Worm (Caenorhabditis elegans): ENCODE data around the gene lin-32.

The lin-32 gene

DNA sequence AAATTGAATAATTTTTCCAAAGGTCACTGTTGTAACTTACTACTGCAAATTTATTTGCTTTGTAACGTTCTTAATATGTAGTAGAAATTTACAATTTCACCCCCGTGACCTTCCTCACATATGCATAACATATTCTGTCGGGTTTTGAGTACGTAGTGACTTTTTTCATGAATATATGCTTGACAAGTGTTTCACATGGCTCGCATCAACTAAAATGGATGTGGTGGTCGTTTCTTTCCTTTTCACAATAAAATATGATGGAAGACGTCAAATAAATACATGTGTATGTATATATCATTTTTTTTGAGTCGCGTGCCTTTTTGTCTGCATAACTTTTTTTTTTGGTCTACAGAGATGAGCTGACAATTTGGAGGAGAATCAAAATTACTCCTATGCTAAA is 36.4 kb upstream of the lin-32 start:
- TF ChIP-seq gmeb-1 (tag; optimal IDR thresholded peaks at IDR 0.05) (no peak), unc-55 (GFP tag; optimal IDR thresholded peaks at IDR 0.05) (peak; percentile 36), mab-5 (tag; optimal IDR thresholded peaks at IDR 0.05) (peak; percentile 43), lin-11 (tag; optimal IDR thresholded peaks at IDR 0.05) (no peak)

DNA sequence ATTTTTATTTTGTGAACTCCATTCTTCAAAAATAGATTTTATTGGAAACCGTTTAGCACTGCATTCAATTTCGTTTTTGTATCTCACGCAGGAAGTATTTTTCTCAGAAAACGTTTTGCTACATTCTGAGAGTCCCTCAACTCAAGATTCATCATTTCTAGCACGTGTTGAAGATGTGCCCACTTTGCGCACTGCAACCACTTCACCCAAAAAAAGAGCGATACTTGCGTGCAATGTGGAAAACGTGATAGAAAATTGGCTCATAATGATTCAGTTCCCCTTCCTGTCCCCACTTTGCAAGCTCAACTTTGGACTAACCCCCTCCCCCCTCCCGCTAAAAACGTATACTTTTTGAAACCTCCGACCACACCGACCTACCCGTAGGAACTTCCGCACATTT is 35.1 kb upstream of the lin-32 start:
- no peak for TF ChIP-seq zag-1 (tag; optimal IDR thresholded peaks at IDR 0.05)
- peak in 1 of 2 experiments; percentile 7 for TF ChIP-seq mdl-1 (tag; optimal IDR thresholded peaks at IDR 0.05)

DNA sequence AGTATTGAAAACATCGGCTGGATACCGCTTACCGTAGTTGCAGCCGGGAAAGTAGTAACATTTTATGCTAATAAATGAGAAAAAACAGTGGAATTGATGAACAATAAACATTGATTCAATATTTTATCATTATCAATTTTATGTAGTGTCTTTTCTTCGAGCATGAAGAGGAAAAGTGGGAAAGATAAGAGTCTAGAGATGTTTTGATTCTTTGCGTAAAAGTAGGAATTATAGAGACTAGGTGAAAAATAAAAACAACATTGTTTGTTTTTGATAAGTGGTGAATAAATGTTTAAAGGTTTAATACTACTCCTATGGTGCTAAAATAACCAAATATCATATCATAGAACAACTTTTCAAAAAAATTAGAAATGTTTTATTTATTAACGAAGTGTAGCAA is 32.5 kb upstream of the lin-32 start:
- peak; percentile 20 for TF ChIP-seq fos-1 (tag; optimal IDR thresholded peaks at IDR 0.05)
- TF ChIP-seq lin-39 (tag; optimal IDR thresholded peaks at IDR 0.05): no peak

DNA sequence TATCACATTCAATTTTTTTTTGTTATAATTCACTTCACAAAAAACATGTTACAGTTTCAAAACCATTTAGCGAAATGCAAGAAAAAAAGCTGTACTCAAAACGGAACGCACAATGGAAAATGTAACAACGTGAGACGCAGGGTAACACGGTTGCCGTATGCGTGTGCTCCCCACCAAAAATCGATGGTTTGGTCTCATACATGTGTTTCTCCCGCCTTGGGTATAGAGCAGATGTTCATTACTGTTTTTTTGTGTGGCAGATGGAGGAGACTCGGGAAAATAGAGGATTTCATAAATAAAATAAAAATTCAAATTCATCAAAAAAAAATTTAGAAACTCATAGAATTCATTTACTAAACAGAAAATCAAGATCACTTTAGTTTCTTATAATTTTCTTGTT is 31.1 kb upstream of the lin-32 start, which contains the start of gene AH9.3:
AH9.3 (minus strand) TSS at position 101 of the 400 bp plus-strand sequence.
- TF ChIP-seq ZK546.5 (tag; optimal IDR thresholded peaks at IDR 0.05): no peak
- no peak for TF ChIP-seq sem-4 (tag; optimal IDR thresholded peaks at IDR 0.05)

DNA sequence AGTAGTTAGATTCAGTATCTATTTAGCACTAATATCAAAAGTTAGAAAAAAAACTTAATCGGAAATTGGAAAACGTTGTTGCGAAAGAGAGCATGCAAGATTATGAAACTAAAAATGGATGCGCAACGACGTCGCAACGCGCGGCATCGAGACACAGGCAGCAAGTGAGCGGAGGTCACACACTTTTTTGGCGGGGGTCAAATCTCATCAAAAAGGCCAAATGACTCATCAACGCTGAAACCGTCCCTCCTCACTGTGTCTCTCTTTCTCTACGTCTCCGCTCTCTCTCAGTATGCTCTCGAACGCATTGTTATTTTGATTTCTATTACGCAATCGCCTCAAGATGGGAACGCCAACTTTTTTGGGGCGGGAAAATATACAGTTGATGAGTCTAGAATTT is 28.5 kb upstream of the lin-32 start:
- no peak for TF ChIP-seq crh-2 (tag; optimal IDR thresholded peaks at IDR 0.05)
- no peak for TF ChIP-seq nhr-23 (tag; optimal IDR thresholded peaks at IDR 0.05)
- TF ChIP-seq ZK546.5 (tag; optimal IDR thresholded peaks at IDR 0.05): no peak
- TF ChIP-seq lin-39 (tag; optimal IDR thresholded peaks at IDR 0.05): no peak
- no peak for TF ChIP-seq peb-1 (tag; optimal IDR thresholded peaks at IDR 0.05)
- TF ChIP-seq alr-1 (tag; optimal IDR thresholded peaks at IDR 0.05): no peak
- no peak for TF ChIP-seq elt-3 (tag; optimal IDR thresholded peaks at IDR 0.05)
- TF ChIP-seq sma-9 (GFP tag; optimal IDR thresholded peaks at IDR 0.05): no peak
- TF ChIP-seq sma-9 (tag; optimal IDR thresholded peaks at IDR 0.05): no peak
- no peak for TF ChIP-seq R02D3.7 (tag; optimal IDR thresholded peaks at IDR 0.05)
- TF ChIP-seq nhr-21 (tag; optimal IDR thresholded peaks at IDR 0.05): no peak
- no peak for TF ChIP-seq gmeb-1 (tag; optimal IDR thresholded peaks at IDR 0.05)
- TF ChIP-seq mdl-1 (tag; optimal IDR thresholded peaks at IDR 0.05): no peak
- TF ChIP-seq Y55F3AM.14 (GFP tag; optimal IDR thresholded peaks at IDR 0.05): no peak
- TF ChIP-seq nhr-6 (tag; optimal IDR thresholded peaks at IDR 0.05): no peak
- peak; percentile 24 for TF ChIP-seq nhr-129 (tag; optimal IDR thresholded peaks at IDR 0.05)
- no peak for TF ChIP-seq lin-13 (GFP tag; optimal IDR thresholded peaks at IDR 0.05)
- TF ChIP-seq nhr-77 (tag; optimal IDR thresholded peaks at IDR 0.05): no peak
- TF ChIP-seq ceh-82 (tag; optimal IDR thresholded peaks at IDR 0.05): no peak
- TF ChIP-seq unc-55 (GFP tag; optimal IDR thresholded peaks at IDR 0.05): peak; percentile 6
- no peak for TF ChIP-seq lin-11 (tag; optimal IDR thresholded peaks at IDR 0.05)
- no peak for TF ChIP-seq ztf-4 (tag; optimal IDR thresholded peaks at IDR 0.05)
- no peak for TF ChIP-seq lsy-2 (tag; optimal IDR thresholded peaks at IDR 0.05)
- no peak for TF ChIP-seq ceh-16 (tag; optimal IDR thresholded peaks at IDR 0.05)
- no peak for TF ChIP-seq sma-3 (GFP tag; optimal IDR thresholded peaks at IDR 0.05)
- TF ChIP-seq C34F6.9 (tag; optimal IDR thresholded peaks at IDR 0.05): no peak
- TF ChIP-seq mab-5 (tag; optimal IDR thresholded peaks at IDR 0.05): no peak
- TF ChIP-seq fos-1 (tag; optimal IDR thresholded peaks at IDR 0.05): peak; percentile 70
- no peak for TF ChIP-seq unc-62 (GFP tag; optimal IDR thresholded peaks at IDR 0.05)
- TF ChIP-seq F13H6.1 (tag; optimal IDR thresholded peaks at IDR 0.05): peak; percentile 5

DNA sequence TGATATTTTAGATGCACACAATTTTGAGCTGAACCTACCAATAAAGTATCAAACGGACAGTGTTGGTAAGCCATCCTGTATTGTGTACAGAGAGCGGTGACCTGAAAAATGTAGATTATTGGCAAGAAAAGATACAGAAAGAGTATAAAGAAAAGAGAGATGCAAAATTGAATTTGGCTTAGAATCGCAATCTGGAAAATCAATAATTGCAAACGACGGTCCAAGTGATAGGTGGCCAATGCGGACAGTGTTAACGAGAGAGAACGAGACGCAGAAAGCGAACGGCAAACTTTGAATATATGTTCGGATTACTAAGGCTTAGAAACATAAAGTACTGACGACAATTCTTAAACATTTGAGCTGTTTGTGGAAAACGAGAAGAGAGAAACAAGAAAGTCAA is 28.1 kb upstream of the lin-32 start, which contains the start of gene crn-4:
crn-4 (minus strand) TSS at position 101 of the 400 bp plus-strand sequence.
- TF ChIP-seq elt-3 (tag; optimal IDR thresholded peaks at IDR 0.05) (no peak), zag-1 (tag; optimal IDR thresholded peaks at IDR 0.05) (no peak), ama-1 (optimal IDR thresholded peaks at IDR 0.05) (no peak), sma-3 (GFP tag; optimal IDR thresholded peaks at IDR 0.05) (no peak), nhr-77 (tag; optimal IDR thresholded peaks at IDR 0.05) (no peak), nhr-21 (tag; optimal IDR thresholded peaks at IDR 0.05) (no peak), snpc-4 (tag; optimal IDR thresholded peaks at IDR 0.05) (no peak), lin-13 (GFP tag; optimal IDR thresholded peaks at IDR 0.05) (no peak), skn-1 (tag; optimal IDR thresholded peaks at IDR 0.05) (no peak), nhr-10 (tag; optimal IDR thresholded peaks at IDR 0.05) (no peak), gmeb-1 (tag; optimal IDR thresholded peaks at IDR 0.05) (no peak), alr-1 (tag; optimal IDR thresholded peaks at IDR 0.05) (no peak), Y55F3AM.14 (GFP tag; optimal IDR thresholded peaks at IDR 0.05) (no peak), fos-1 (tag; optimal IDR thresholded peaks at IDR 0.05) (no peak), lin-39 (tag; optimal IDR thresholded peaks at IDR 0.05) (no peak), ceh-16 (tag; optimal IDR thresholded peaks at IDR 0.05) (no peak), ZK546.5 (tag; optimal IDR thresholded peaks at IDR 0.05) (no peak), egl-27 (tag; optimal IDR thresholded peaks at IDR 0.05) (no peak)

Data from whole organism, L2 larva.